Comparison of ENCODE assay signal across 1 fruit fly cellular context in genomic region chrX:13094085-13094764, dm6.
A peak's percentile ranks its signal among the peaks of the same experiment; 100 is the strongest.
TF ChIP-seq lines count a peak whose summit lies in the region.

Gene CG2200 (plus strand): TSS chrX:13094299.

TF ChIP-seq in whole organism, embryonic, 481 proteins besides CTCF, POLR2A, EP300 and RAD21 (continued from another document):
- TF ChIP-seq vvl (GFP tag; IDR thresholded peaks at IDR 0.05; lab: Robert Waterston, UW) (peak; percentile 63), sima (GFP tag; optimal IDR thresholded peaks at IDR 0.05; lab: Kevin White, UChicago) (no peak), H15 (GFP tag; IDR thresholded peaks at IDR 0.05; lab: Robert Waterston, UW) (no peak), NFAT (GFP tag; IDR thresholded peaks at IDR 0.05; lab: Robert Waterston, UW) (peak; percentile 33; the same call in 1 of the 2 replicates), E2f1 (GFP tag; IDR thresholded peaks at IDR 0.05; lab: Robert Waterston, UW) (0 out of 2 replicates have a peak, but pooled peaks have one; percentile 10), Ravus (GFP tag; IDR thresholded peaks at IDR 0.05; lab: Robert Waterston, UW) (no peak), zfh2 (GFP tag; optimal IDR thresholded peaks at IDR 0.05; lab: Kevin White, UChicago) (peak; percentile 28), Vsx1 (GFP tag; optimal IDR thresholded peaks at IDR 0.05; lab: Kevin White, UChicago) (no peak), D19B (GFP tag; optimal IDR thresholded peaks at IDR 0.05; lab: Kevin White, UChicago) (no peak), CG6683 (GFP tag; optimal IDR thresholded peaks at IDR 0.05; lab: Kevin White, UChicago) (no peak), chif (GFP tag; optimal IDR thresholded peaks at IDR 0.05; lab: Kevin White, UChicago) (no peak), z (GFP tag; IDR thresholded peaks at IDR 0.05; lab: Robert Waterston, UW) (no peak), Dip3 (GFP tag; optimal IDR thresholded peaks at IDR 0.05; lab: Kevin White, UChicago) (peak; percentile 15), schlank (tag; optimal IDR thresholded peaks at IDR 0.05; lab: Kevin White, UChicago) (peak; percentile 31), slp2 (GFP tag; optimal IDR thresholded peaks at IDR 0.05; lab: Kevin White, UChicago) (no peak), CG9609 (GFP tag; optimal IDR thresholded peaks at IDR 0.05; lab: Kevin White, UChicago) (peak; percentile 13), mld (GFP tag; IDR thresholded peaks at IDR 0.05; lab: Robert Waterston, UW; ENCODE audit: partially characterized antibody) (peak; percentile 69; the same call in 2 of the 3 replicates), Sry-δ (GFP tag; optimal IDR thresholded peaks at IDR 0.05; lab: Kevin White, UChicago) (peak; percentile 88), sc (optimal IDR thresholded peaks at IDR 0.05; lab: Kevin White, UChicago) (no peak), sc (GFP tag; optimal IDR thresholded peaks at IDR 0.05; lab: Kevin White, UChicago) (no peak), ci (GFP tag; IDR thresholded peaks at IDR 0.05; lab: Robert Waterston, UW) (peak; percentile 77)
